Worm (Caenorhabditis elegans): Measurements from ENCODE around the gene pup-2.

- no peak for TF ChIP-seq dve-1 (tag; optimal IDR thresholded peaks at IDR 0.05)
- no peak for TF ChIP-seq ceh-14 (tag; optimal IDR thresholded peaks at IDR 0.05)
- TF ChIP-seq fkh-10 (GFP tag; optimal IDR thresholded peaks at IDR 0.05) = no peak
- no peak for TF ChIP-seq nhr-11 (tag; optimal IDR thresholded peaks at IDR 0.05)
- TF ChIP-seq nhr-232 (tag; optimal IDR thresholded peaks at IDR 0.05) = no peak
- no peak for TF ChIP-seq unc-86 (tag; optimal IDR thresholded peaks at IDR 0.05)
Observed at ce11 chrIII:5162820-5163631, 22.7 kb upstream of the pup-2 start, which contains the start of gene gars-1.
